Worm (Caenorhabditis elegans) whole organism, L3 larva: ENCODE results near the gene C13C4.7.

Source experiments
- ama-1 ChIP-seq: fragments of 150-350 bp; optimal IDR thresholded peaks from 2 replicates; lab custom pipeline; 2018
- egl-5 ChIP-seq: fragments of 150-350 bp; optimal IDR thresholded peaks from 2 replicates; lab custom pipeline; 2017; ENCODE audit warnings: missing biosample characterization, missing genetic modification reagents, missing genetic modification characterization, inconsistent platforms
- fos-1 ChIP-seq: fragments of 150-350 bp; optimal IDR thresholded peaks from 2 replicates; lab custom pipeline; 2014; ENCODE audit warnings: missing biosample characterization, missing genetic modification characterization
- jun-1 ChIP-seq: fragments of 150-350 bp; optimal IDR thresholded peaks from 2 replicates; lab custom pipeline; 2014; ENCODE audit warnings: missing biosample characterization, missing genetic modification reagents, missing genetic modification characterization
- lsy-12 ChIP-seq: sonication (generic microtip); optimal IDR thresholded peaks from 2 replicates; lab custom pipeline; 2016; ENCODE audit warnings: mild to moderate bottlenecking, missing genetic modification characterization, missing compliant biosample characterization
- mdl-1 ChIP-seq: fragments of 150-350 bp; optimal IDR thresholded peaks from 2 replicates; lab custom pipeline; 2014; ENCODE audit warnings: missing biosample characterization, missing genetic modification characterization
- nhr-11 ChIP-seq: fragments of 150-350 bp; optimal IDR thresholded peaks from 2 replicates; lab custom pipeline; 2014; ENCODE audit warnings: missing biosample characterization, missing genetic modification characterization
- nhr-12 ChIP-seq: fragments of 150-350 bp; optimal IDR thresholded peaks from 2 replicates; lab custom pipeline; 2014; ENCODE audit warnings: missing biosample characterization, missing genetic modification characterization
- nhr-28 ChIP-seq: fragments of 150-350 bp; optimal IDR thresholded peaks from 2 replicates; lab custom pipeline; 2014; ENCODE audit warnings: missing biosample characterization, missing genetic modification characterization
- tbx-2 ChIP-seq: sonication (generic microtip); optimal IDR thresholded peaks from 2 replicates; lab custom pipeline; 2016; ENCODE audit warnings: mild to moderate bottlenecking, missing genetic modification characterization, missing compliant biosample characterization
- unc-39 ChIP-seq: sonication (generic microtip); optimal IDR thresholded peaks from 4 replicates; lab custom pipeline; 2017; ENCODE audit warnings: missing biosample characterization, missing genetic modification characterization
- unc-62 ChIP-seq: fragments of 150-350 bp; sonication (generic microtip); optimal IDR thresholded peaks from 4 replicates; lab custom pipeline; 2014; ENCODE audit warnings: missing biosample characterization, missing genetic modification reagents, missing genetic modification characterization
- ztf-11 ChIP-seq: fragments of 150-350 bp; optimal IDR thresholded peaks from 2 replicates; lab custom pipeline; 2014; ENCODE audit warnings: missing biosample characterization, missing genetic modification characterization

DNA sequence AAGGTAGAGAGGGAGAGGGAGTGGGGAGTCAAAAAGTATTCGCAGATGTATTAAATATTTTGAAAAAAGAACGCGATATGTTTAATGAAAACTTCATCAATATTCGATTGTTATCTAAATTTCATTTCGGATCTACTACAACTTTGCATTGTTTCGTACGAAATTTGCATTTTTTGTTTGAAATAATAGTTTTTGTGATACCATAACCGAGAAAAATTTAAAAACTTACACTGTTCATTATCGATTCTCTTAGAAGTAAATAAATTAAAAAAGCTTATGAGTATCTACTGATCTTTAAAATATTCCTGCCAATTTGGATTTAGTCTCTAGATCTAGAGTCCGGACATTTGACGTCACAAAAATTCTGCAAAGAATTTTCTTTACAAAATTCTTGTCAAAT is 40.0 kb downstream of the C13C4.7 start, which contains the start of gene R07B7.9:
- TF ChIP-seq ama-1 (lab: Kevin White, UChicago), result no peak
- no peak for TF ChIP-seq ztf-11 (tag; lab: Kevin White, UChicago)
- TF ChIP-seq nhr-28 (tag; lab: Kevin White, UChicago), result no peak
- no peak for TF ChIP-seq tbx-2 (tag; lab: Kevin White, UChicago)
- TF ChIP-seq unc-62 (GFP tag; lab: Kevin White, UChicago), result no peak
- no peak for TF ChIP-seq egl-5 (tag; lab: Kevin White, UChicago)
- TF ChIP-seq unc-39 (tag; lab: Kevin White, UChicago), result no peak
- TF ChIP-seq mdl-1, result no peak
- no peak for TF ChIP-seq lsy-12 (tag; lab: Kevin White, UChicago)
- TF ChIP-seq nhr-11, result no peak
- no peak for TF ChIP-seq nhr-12 (tag; lab: Kevin White, UChicago)
- TF ChIP-seq jun-1 (tag; lab: Kevin White, UChicago), result no peak
- no peak for TF ChIP-seq fos-1 (tag; lab: Kevin White, UChicago)
